Worm (Caenorhabditis elegans): ENCODE data around the gene scl-27.

- TF ChIP-seq ceh-82 (tag; optimal IDR thresholded peaks at IDR 0.05) (no peak), nhr-28 (tag; optimal IDR thresholded peaks at IDR 0.05) (no peak), zag-1 (tag; optimal IDR thresholded peaks at IDR 0.05) (no peak), fos-1 (tag; optimal IDR thresholded peaks at IDR 0.05) (no peak)
Observed at ce11 chrV:424140-424539, 24.3 kb downstream of the scl-27 start, which contains the start of gene B0554.5.

Data from whole organism, L1 larva.